Fruit fly (Drosophila melanogaster) whole organism, embryonic: ENCODE data around the gene RNF220.

Experiments used
- Aef1 ChIP-seq: fragments of 200-800 bp; sonication (Bioruptor generic); IDR thresholded peaks from 3 replicates; pipeline ENCODE4 v1.3.6; 2022; ENCODE audit warnings: missing biosample characterization, missing genetic modification characterization
- B-H1 ChIP-seq: fragments of 200-800 bp; sonication (Bioruptor generic); IDR thresholded peaks from 3 replicates; pipeline ENCODE4 v1.3.6; 2022; ENCODE audit warnings: missing biosample characterization, missing genetic modification characterization
- B-H2 ChIP-seq: fragments of 200-800 bp; sonication (Bioruptor generic); optimal IDR thresholded peaks from 2 replicates; lab custom pipeline; 2018; ENCODE audit warnings: missing biosample characterization, mild to moderate bottlenecking, missing genetic modification characterization
- CG1024 ChIP-seq: fragments of 200-800 bp; sonication (Bioruptor generic); IDR thresholded peaks from 2 replicates; pipeline ENCODE4 v1.3.6; 2022; ENCODE audit warnings: missing biosample characterization, missing genetic modification characterization
- CG10959 ChIP-seq: fragments of 200-800 bp; sonication (Bioruptor generic); IDR thresholded peaks from 2 replicates; pipeline ENCODE4 v1.3.6; 2022; ENCODE audit warnings: missing biosample characterization, missing genetic modification characterization
- CG10979 ChIP-seq: fragments of 200-800 bp; sonication (Bioruptor generic); optimal IDR thresholded peaks from 2 replicates; lab custom pipeline; 2018; ENCODE audit warnings: missing biosample characterization, mild to moderate bottlenecking, missing genetic modification characterization, moderate library complexity
- CG11560 ChIP-seq: fragments of 200-800 bp; sonication (Bioruptor generic); IDR thresholded peaks from 3 replicates; pipeline ENCODE4 v1.3.6; 2022; ENCODE audit warnings: missing biosample characterization, missing genetic modification characterization
- CG12155 ChIP-seq: fragments of 200-800 bp; sonication (Bioruptor generic); optimal IDR thresholded peaks from 3 replicates; lab custom pipeline; 2016; ENCODE audit warnings: missing biosample characterization, missing genetic modification characterization
- CG13123 ChIP-seq: fragments of 200-800 bp; sonication (Bioruptor generic); optimal IDR thresholded peaks from 2 replicates; lab custom pipeline; 2016; ENCODE audit warnings: missing biosample characterization, missing genetic modification characterization
- CG13775 ChIP-seq: fragments of 200-800 bp; sonication (Bioruptor generic); optimal IDR thresholded peaks from 3 replicates; lab custom pipeline; 2017; ENCODE audit warnings: missing biosample characterization, mild to moderate bottlenecking, missing genetic modification characterization
- CG15269 ChIP-seq: fragments of 200-800 bp; sonication (Bioruptor generic); optimal IDR thresholded peaks from 2 replicates; lab custom pipeline; 2018; ENCODE audit warnings: missing biosample characterization, mild to moderate bottlenecking, missing genetic modification characterization, moderate library complexity
- CG17612 ChIP-seq: fragments of 200-800 bp; sonication (Bioruptor generic); IDR thresholded peaks from 2 replicates; pipeline ENCODE4 v1.3.6; 2022; ENCODE audit warnings: missing biosample characterization, missing genetic modification characterization
- CG17802 ChIP-seq: fragments of 200-800 bp; sonication (Bioruptor generic); optimal IDR thresholded peaks from 2 replicates; lab custom pipeline; 2018; ENCODE audit warnings: missing biosample characterization, mild to moderate bottlenecking, missing genetic modification characterization, moderate library complexity
- CG4707 ChIP-seq: fragments of 200-800 bp; sonication (Bioruptor generic); optimal IDR thresholded peaks from 2 replicates; lab custom pipeline; 2018; ENCODE audit warnings: missing biosample characterization, mild to moderate bottlenecking, missing genetic modification characterization, moderate library complexity
- CG7372 ChIP-seq: fragments of 200-800 bp; sonication (Bioruptor generic); IDR thresholded peaks from 2 replicates; pipeline ENCODE4 v1.3.6; 2022; ENCODE audit warnings: missing biosample characterization, missing genetic modification characterization
- CG7839 ChIP-seq: fragments of 200-800 bp; sonication (Bioruptor generic); optimal IDR thresholded peaks from 3 replicates; lab custom pipeline; 2018; ENCODE audit warnings: missing biosample characterization, mild to moderate bottlenecking, missing genetic modification characterization, moderate library complexity
- CG8281 ChIP-seq: fragments of 200-800 bp; sonication (Bioruptor generic); optimal IDR thresholded peaks from 2 replicates; lab custom pipeline; 2018; ENCODE audit warnings: missing biosample characterization, mild to moderate bottlenecking, missing genetic modification characterization, moderate library complexity
- CG9727 ChIP-seq: fragments of 200-800 bp; sonication (Bioruptor generic); optimal IDR thresholded peaks from 3 replicates; lab custom pipeline; 2017; ENCODE audit warnings: missing biosample characterization, mild to moderate bottlenecking, missing genetic modification characterization
- Camta ChIP-seq: fragments of 200-800 bp; sonication (Bioruptor generic); optimal IDR thresholded peaks from 2 replicates; lab custom pipeline; 2016; ENCODE audit warnings: missing biosample characterization, missing genetic modification characterization
- CoRest ChIP-seq: fragments of 200-800 bp; sonication (Bioruptor generic); optimal IDR thresholded peaks from 3 replicates; lab custom pipeline; 2018; ENCODE audit warnings: missing biosample characterization, mild to moderate bottlenecking, missing genetic modification characterization, moderate library complexity
- D19B ChIP-seq: fragments of 200-800 bp; sonication (Bioruptor generic); optimal IDR thresholded peaks from 2 replicates; lab custom pipeline; 2017; ENCODE audit warnings: missing biosample characterization, mild to moderate bottlenecking, missing genetic modification characterization
- Dip3 ChIP-seq: fragments of 200-800 bp; sonication (Bioruptor generic); optimal IDR thresholded peaks from 3 replicates; lab custom pipeline; 2016; ENCODE audit warnings: missing biosample characterization, missing genetic modification characterization
- Hey ChIP-seq: fragments of 200-800 bp; sonication (Bioruptor generic); optimal IDR thresholded peaks from 3 replicates; lab custom pipeline; 2018; ENCODE audit warnings: missing biosample characterization, mild to moderate bottlenecking, missing genetic modification characterization
- HmgZ ChIP-seq: fragments of 200-800 bp; sonication (Bioruptor generic); optimal IDR thresholded peaks from 2 replicates; lab custom pipeline; 2018; ENCODE audit warnings: missing biosample characterization, mild to moderate bottlenecking, missing genetic modification characterization
- Hr78 ChIP-seq, 2 experiments: fragments of 200-800 bp in 1 of 2; fragments of >200 bp in 1 of 2; sonication (Bioruptor generic) in 1 of 2; optimal IDR thresholded peaks; 2 replicates each; lab custom pipeline; 2017 to 2019; ENCODE audit warnings: missing biosample characterization in 2 of 2, missing genetic modification characterization in 2 of 2, mild to moderate bottlenecking in 1 of 2, moderate library complexity in 1 of 2
- Jarid2 ChIP-seq: fragments of 200-800 bp; sonication (Bioruptor generic); optimal IDR thresholded peaks from 3 replicates; lab custom pipeline; 2017; ENCODE audit warnings: mild to moderate bottlenecking, missing biosample characterization, missing genetic modification reagents, missing genetic modification characterization
- PHDP ChIP-seq: fragments of 200-800 bp; sonication (Bioruptor generic); optimal IDR thresholded peaks from 3 replicates; lab custom pipeline; 2018; ENCODE audit warnings: missing biosample characterization, mild to moderate bottlenecking, missing genetic modification characterization, moderate library complexity
- Ravus ChIP-seq: fragments of 200-800 bp; sonication (Bioruptor generic); IDR thresholded peaks from 2 replicates; pipeline ENCODE4 v1.3.6; 2022; ENCODE audit warnings: missing biosample characterization, missing genetic modification characterization
- Sox100B ChIP-seq: fragments of 200-800 bp; sonication (Bioruptor generic); optimal IDR thresholded peaks from 3 replicates; lab custom pipeline; 2018; ENCODE audit warnings: missing biosample characterization, mild to moderate bottlenecking, missing genetic modification characterization
- abd-A ChIP-seq: fragments of 200-800 bp; sonication (Bioruptor generic); optimal IDR thresholded peaks from 3 replicates; lab custom pipeline; 2019; ENCODE audit warnings: missing biosample characterization, mild to moderate bottlenecking, missing genetic modification characterization, moderate library complexity
- ase ChIP-seq: fragments of 200-800 bp; sonication (Bioruptor generic); IDR thresholded peaks from 3 replicates; pipeline ENCODE4 v1.3.6; 2022; ENCODE audit warnings: missing biosample characterization, missing genetic modification characterization
- croc ChIP-seq: fragments of 200-800 bp; sonication (Bioruptor generic); conservative IDR thresholded peaks from 3 replicates; pipeline ENCODE4 v1.3.6; 2022; ENCODE audit warnings: missing biosample characterization, missing genetic modification characterization
- dpn ChIP-seq, 2 experiments: fragments of 200-800 bp; sonication (Bioruptor generic); optimal IDR thresholded peaks; 3 replicates each; lab custom pipeline; 2016; ENCODE audit warnings: missing biosample characterization in 2 of 2, missing genetic modification characterization in 2 of 2
- ham ChIP-seq: fragments of 200-800 bp; sonication (Bioruptor generic); IDR thresholded peaks from 2 replicates; pipeline ENCODE4 v1.3.6; 2022; ENCODE audit warnings: missing biosample characterization, missing genetic modification characterization
- lbe ChIP-seq: fragments of 200-800 bp; sonication (Bioruptor generic); optimal IDR thresholded peaks from 2 replicates; lab custom pipeline; 2016; ENCODE audit warnings: missing biosample characterization, mild to moderate bottlenecking, missing genetic modification characterization
- maf-S ChIP-seq: fragments of 200-800 bp; sonication (Bioruptor generic); optimal IDR thresholded peaks from 2 replicates; lab custom pipeline; 2016; ENCODE audit warnings: missing biosample characterization, missing genetic modification characterization
- nerfin-1 ChIP-seq: fragments of 200-800 bp; sonication (Bioruptor generic); optimal IDR thresholded peaks from 3 replicates; lab custom pipeline; 2019; ENCODE audit warnings: missing biosample characterization, mild to moderate bottlenecking, missing genetic modification characterization, moderate library complexity
- odd ChIP-seq: fragments of 200-800 bp; sonication (Bioruptor generic); optimal IDR thresholded peaks from 2 replicates; lab custom pipeline; 2017; ENCODE audit warnings: missing biosample characterization, mild to moderate bottlenecking, missing genetic modification characterization
- pan ChIP-seq, 4 experiments: fragments of >200 bp in 3 of 4; fragments of 200-800 bp in 1 of 4; sonication (Bioruptor generic) in 1 of 4; optimal IDR thresholded peaks in 3 of 4; IDR thresholded peaks in 1 of 4; 2 replicates each; pipeline versions ENCODE4 v1.3.6 to Lab custom; 2017 to 2022; ENCODE audit warnings: missing biosample characterization in 2 of 4, missing genetic modification characterization in 2 of 4, mixed read lengths in 1 of 4
- pb ChIP-seq: fragments of 200-800 bp; sonication (Bioruptor generic); optimal IDR thresholded peaks from 3 replicates; lab custom pipeline; 2016; ENCODE audit warnings: missing biosample characterization, missing genetic modification characterization
- phol ChIP-seq: fragments of 200-800 bp; sonication (Bioruptor generic); optimal IDR thresholded peaks from 3 replicates; lab custom pipeline; 2018; ENCODE audit warnings: missing biosample characterization, mild to moderate bottlenecking, missing genetic modification characterization, moderate library complexity
- pros ChIP-seq: fragments of 200-800 bp; sonication (Bioruptor generic); optimal IDR thresholded peaks from 3 replicates; lab custom pipeline; 2019; ENCODE audit warnings: missing biosample characterization, mild to moderate bottlenecking, missing genetic modification characterization, moderate library complexity
- salm ChIP-seq: fragments of 200-800 bp; sonication (Bioruptor generic); optimal IDR thresholded peaks from 2 replicates; lab custom pipeline; 2018; ENCODE audit warnings: missing biosample characterization, mild to moderate bottlenecking, missing genetic modification characterization
- sim ChIP-seq: fragments of 200-800 bp; sonication (Bioruptor generic); IDR thresholded peaks from 2 replicates; pipeline ENCODE4 v1.3.6; 2022; ENCODE audit warnings: missing biosample characterization, missing genetic modification characterization
- stwl ChIP-seq: fragments of 200-800 bp; sonication (Bioruptor generic); optimal IDR thresholded peaks from 3 replicates; lab custom pipeline; 2018; ENCODE audit warnings: missing biosample characterization, mild to moderate bottlenecking, missing genetic modification characterization, moderate library complexity
- tap ChIP-seq: fragments of 200-800 bp; optimal IDR thresholded peaks from 3 replicates; lab custom pipeline; 2019; ENCODE audit warnings: missing biosample characterization, mild to moderate bottlenecking, missing genetic modification characterization, moderate library complexity
- tin ChIP-seq: fragments of 200-800 bp; sonication (Bioruptor generic); optimal IDR thresholded peaks from 3 replicates; lab custom pipeline; 2016; ENCODE audit warnings: missing biosample characterization, missing genetic modification characterization
- tna ChIP-seq: fragments of 200-800 bp; sonication (Bioruptor generic); IDR thresholded peaks from 2 replicates; pipeline ENCODE4 v1.3.6; 2022; ENCODE audit warnings: missing biosample characterization, missing genetic modification characterization; ENCODE audit not compliant: partially characterized antibody
- toy ChIP-seq: fragments of 200-800 bp; sonication (Bioruptor generic); IDR thresholded peaks from 2 replicates; pipeline ENCODE4 v1.3.6; 2022; ENCODE audit warnings: missing biosample characterization, missing genetic modification characterization
- ttk ChIP-seq: fragments of 200-800 bp; sonication (Bioruptor generic); IDR thresholded peaks from 2 replicates; pipeline ENCODE4 v2.1.2; 2022; ENCODE audit warnings: missing biosample characterization, missing genetic modification characterization

RNF220 gene

dm6 chr3R:22690311-22690710 lies 35.9 kb downstream of the RNF220 start, which contains the start of the genes wfs1 and Nup133 (continued):
- TF ChIP-seq CG7839 (tag; lab: Kevin White, UChicago) (no peak), salm (tag; lab: Kevin White, UChicago) (peak; percentile 49), CG17802 (tag; lab: Kevin White, UChicago) (peak; percentile 14), Jarid2 (GFP tag; lab: Kevin White, UChicago) (no peak), D19B (GFP tag; lab: Kevin White, UChicago) (no peak), lbe (GFP tag; lab: Kevin White, UChicago) (no peak), B-H2 (GFP tag; lab: Kevin White, UChicago) (peak; percentile 77), ham (GFP tag; lab: Robert Waterston, UW) (no peak), abd-A (no peak), croc (GFP tag; lab: Robert Waterston, UW) (peak; percentile 13; the same call in 1 of the 3 replicates), CG13775 (GFP tag; lab: Kevin White, UChicago) (peak; percentile 84), CG12155 (GFP tag; lab: Kevin White, UChicago) (peak; percentile 59), toy (GFP tag; lab: Robert Waterston, UW) (no peak), CoRest (tag; lab: Kevin White, UChicago) (peak; percentile 91), Dip3 (GFP tag; lab: Kevin White, UChicago) (no peak), CG10979 (peak; percentile 83), CG1024 (no peak; the same call in 1 of the 2 replicates), Camta (GFP tag; lab: Kevin White, UChicago) (no peak), Hey (tag; lab: Kevin White, UChicago) (no peak), Hr78 (GFP tag; optimal IDR thresholded peaks at IDR 0.05; lab: Kevin White, UChicago) (no peak), PHDP (no peak), B-H1 (GFP tag; lab: Robert Waterston, UW) (peak; percentile 25; the same call in 1 of the 3 replicates), pan (optimal IDR thresholded peaks at IDR 0.05; lab: Kevin White, UChicago) (no peak), pan (GFP tag; optimal IDR thresholded peaks at IDR 0.05 in 1 of 2, IDR thresholded peaks at IDR 0.05 in 1 of 2) (peak in 1 of 2 experiments; percentile 70), stwl (tag; lab: Kevin White, UChicago) (peak; percentile 73), HmgZ (tag; lab: Kevin White, UChicago) (peak; percentile 79), CG11560 (tag; lab: Robert Waterston, UW) (no peak; the same call in 2 of the 3 replicates), CG8281 (tag; lab: Kevin White, UChicago) (peak; percentile 13), Ravus (GFP tag; lab: Robert Waterston, UW) (no peak), phol (peak; percentile 87), pros (no peak), Sox100B (GFP tag; lab: Kevin White, UChicago) (no peak), tna (GFP tag; lab: Robert Waterston, UW) (peak; percentile 15; the same call in 1 of the 2 replicates), dpn (GFP tag; optimal IDR thresholded peaks at IDR 0.05; lab: Kevin White, UChicago) (peak in 1 of 2 experiments; percentile 75), tap (peak; percentile 80), CG7372 (GFP tag; lab: Robert Waterston, UW) (peak; percentile 65), CG13123 (GFP tag; lab: Kevin White, UChicago) (peak; percentile 76), ttk (GFP tag; lab: Robert Waterston, UW) (peak; percentile 53), odd (GFP tag; lab: Kevin White, UChicago) (no peak), CG9727 (GFP tag; lab: Kevin White, UChicago) (peak; percentile 86), CG10959 (0 out of 2 replicates have a peak, but pooled peaks have one; percentile 37), pb (GFP tag; lab: Kevin White, UChicago) (no peak), tin (peak; percentile 70), Aef1 (GFP tag; lab: Robert Waterston, UW) (no peak; the same call in 2 of the 3 replicates), nerfin-1 (tag; lab: Kevin White, UChicago) (peak; percentile 85), sim (GFP tag; lab: Robert Waterston, UW) (no peak), ase (GFP tag; lab: Robert Waterston, UW) (no peak), CG17612 (GFP tag; lab: Robert Waterston, UW) (no peak), CG15269 (tag; lab: Kevin White, UChicago) (no peak), maf-S (GFP tag; lab: Kevin White, UChicago) (no peak), CG4707 (GFP tag; lab: Kevin White, UChicago) (peak; percentile 15)
